Worm (Caenorhabditis elegans) whole organism, early embryonic: Measurements from ENCODE around the gene ZK666.14.

Source experiments
- B0310.2 ChIP-seq: sonication (generic microtip); optimal IDR thresholded peaks from 2 replicates; lab custom pipeline; 2016; ENCODE audit warnings: mild to moderate bottlenecking, missing genetic modification characterization, missing compliant biosample characterization
- F13C5.2 ChIP-seq: sonication (generic microtip); optimal IDR thresholded peaks from 2 replicates; lab custom pipeline; 2017; ENCODE audit warnings: mild to moderate bottlenecking, missing genetic modification characterization, inconsistent platforms, missing compliant biosample characterization
- ama-1 ChIP-seq: fragments of 150-350 bp; optimal IDR thresholded peaks from 2 replicates; lab custom pipeline; 2014
- ceh-13 ChIP-seq: fragments of 200-800 bp; sonication (Bioruptor generic); optimal IDR thresholded peaks from 2 replicates; lab custom pipeline; 2018; ENCODE audit warnings: mild to moderate bottlenecking, missing genetic modification characterization, missing compliant biosample characterization
- ceh-36 ChIP-seq: sonication (generic microtip); optimal IDR thresholded peaks from 2 replicates; lab custom pipeline; 2016; ENCODE audit warnings: missing genetic modification characterization, inconsistent platforms, missing compliant biosample characterization
- ets-7 ChIP-seq: sonication (generic microtip); optimal IDR thresholded peaks from 2 replicates; lab custom pipeline; 2016; ENCODE audit warnings: missing genotype, missing genetic modification characterization, missing compliant biosample characterization
- flt-1 ChIP-seq: fragments of 200-800 bp; sonication (Bioruptor generic); IDR thresholded peaks from 2 replicates; pipeline ENCODE4 v1.3.6; 2022; ENCODE audit warnings: missing genetic modification characterization, missing compliant biosample characterization
- hmbx-1 ChIP-seq: sonication (generic microtip); optimal IDR thresholded peaks from 2 replicates; lab custom pipeline; 2016; ENCODE audit warnings: mild to moderate bottlenecking, missing genetic modification characterization, missing compliant biosample characterization
- hmg-4 ChIP-seq: fragments of 200-800 bp; sonication (Bioruptor generic); optimal IDR thresholded peaks from 2 replicates; lab custom pipeline; 2018; ENCODE audit warnings: mild to moderate bottlenecking, missing genetic modification characterization, missing compliant biosample characterization
- scrt-1 ChIP-seq: fragments of 200-800 bp; sonication (Bioruptor generic); IDR thresholded peaks from 2 replicates; pipeline ENCODE4 v1.3.6; 2022; ENCODE audit warnings: missing genetic modification characterization, missing compliant biosample characterization
- sea-1 ChIP-seq: fragments of 200-800 bp; sonication (Bioruptor generic); conservative IDR thresholded peaks from 2 replicates; pipeline ENCODE4 v1.3.6; 2022; ENCODE audit warnings: missing genetic modification characterization, missing compliant biosample characterization
- tbx-11 ChIP-seq: fragments of 200-800 bp; sonication (Bioruptor generic); IDR thresholded peaks from 2 replicates; pipeline ENCODE4 v1.3.6; 2022; ENCODE audit warnings: missing genetic modification characterization, missing compliant biosample characterization
- tbx-37 ChIP-seq: fragments of 200-800 bp; sonication (Bioruptor generic); conservative IDR thresholded peaks from 2 replicates; pipeline ENCODE4 v1.3.6; 2022; ENCODE audit warnings: missing genetic modification reagents, missing genetic modification characterization, missing compliant biosample characterization
- tra-4 ChIP-seq: sonication (generic microtip); optimal IDR thresholded peaks from 2 replicates; lab custom pipeline; 2017; ENCODE audit warnings: missing genetic modification characterization, missing compliant biosample characterization

DNA sequence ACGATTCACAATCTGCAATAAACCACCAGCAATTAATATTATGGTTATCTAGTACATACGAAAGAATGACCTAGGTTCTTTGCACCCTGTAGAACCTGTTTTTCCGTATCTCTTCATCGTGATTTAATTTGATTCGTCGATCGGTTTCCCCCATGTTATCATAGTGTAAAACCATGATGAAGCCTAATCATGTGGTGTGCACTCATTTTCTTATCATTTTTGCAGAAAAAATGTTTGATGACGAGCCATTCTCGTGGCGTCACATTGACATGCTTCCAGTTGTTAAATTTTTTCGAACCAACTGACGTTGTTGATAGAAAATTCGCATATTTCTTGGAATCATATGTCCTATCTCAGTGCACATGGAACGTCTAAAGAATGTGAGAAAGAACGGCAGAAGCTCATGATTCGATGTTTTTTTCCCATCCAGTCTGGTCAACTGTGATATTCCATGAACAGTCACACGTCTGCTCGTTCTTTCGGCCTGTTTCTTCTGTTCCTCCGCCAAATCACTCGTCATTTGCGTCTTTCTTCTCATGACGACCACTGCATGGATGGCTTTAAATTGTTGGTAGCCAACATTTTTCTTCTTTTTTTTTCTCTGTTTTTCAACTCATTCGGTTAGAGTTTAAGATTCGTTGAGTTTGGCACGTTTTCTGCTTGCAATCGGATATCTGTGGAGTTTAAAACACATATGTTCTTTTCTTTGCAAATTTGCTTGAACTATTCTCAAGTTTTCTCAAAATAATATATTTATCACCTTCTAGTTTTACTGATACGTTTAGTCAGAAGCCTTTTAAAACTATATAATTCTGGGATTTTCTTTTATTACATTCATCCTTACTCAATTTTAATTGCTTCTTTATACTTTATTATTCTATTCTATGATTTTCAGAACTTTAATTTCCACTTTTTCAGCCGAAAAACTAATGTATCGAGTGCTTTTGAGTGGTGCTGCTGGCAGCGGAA is 46.9 kb upstream of the ZK666.14 start, which contains the start of gene ZK673.2:
- TF ChIP-seq hmbx-1 (tag; lab: Kevin White, UChicago) (no peak), tbx-11 (GFP tag; lab: Robert Waterston, UW) (no peak), B0310.2 (tag; lab: Kevin White, UChicago) (no peak), ceh-13 (GFP tag; lab: Kevin White, UChicago) (no peak), ama-1 (lab: Kevin White, UChicago) (no peak), F13C5.2 (no peak), hmg-4 (GFP tag; lab: Kevin White, UChicago) (no peak), flt-1 (GFP tag; lab: Robert Waterston, UW) (no peak), ets-7 (tag; lab: Kevin White, UChicago) (no peak), scrt-1 (GFP tag; lab: Robert Waterston, UW) (no peak), tra-4 (tag; lab: Kevin White, UChicago) (no peak), tbx-37 (GFP tag; lab: Robert Waterston, UW) (no peak), sea-1 (no peak), ceh-36 (no peak)
